Fruit fly (Drosophila melanogaster): ENCODE measurements around the gene CG7384.

dm6 chr2L:10506557-10507252 is 3.5 kb downstream of the CG7384 start, which contains the start of the genes Myo31DF and CG6094:
- no peak; the same call in 1 of the 2 replicates for TF ChIP-seq CG9215 (GFP tag; IDR thresholded peaks at IDR 0.05)
- no peak for TF ChIP-seq sna (GFP tag; IDR thresholded peaks at IDR 0.05; ENCODE audit: partially characterized antibody)
- no peak for TF ChIP-seq ac (GFP tag; optimal IDR thresholded peaks at IDR 0.05)
- TF ChIP-seq unpg (GFP tag; optimal IDR thresholded peaks at IDR 0.05), result no peak
- no peak for TF ChIP-seq gt (GFP tag; IDR thresholded peaks at IDR 0.05)
- TF ChIP-seq scrt (GFP tag; optimal IDR thresholded peaks at IDR 0.05), result no peak
- TF ChIP-seq Drgx (GFP tag; IDR thresholded peaks at IDR 0.05), result no peak
- peak; percentile 41 for TF ChIP-seq ewg (GFP tag; optimal IDR thresholded peaks at IDR 0.05)
